Worm (Caenorhabditis elegans): ENCODE measurements around the gene Y32F6A.4.
A peak's percentile ranks its signal among the peaks of the same experiment; 100 is the strongest.

- no peak for TF ChIP-seq lin-39 (tag; optimal IDR thresholded peaks at IDR 0.05)
- TF ChIP-seq nhr-25 (tag; optimal IDR thresholded peaks at IDR 0.05), result peak; percentile 76
- TF ChIP-seq fos-1 (tag; optimal IDR thresholded peaks at IDR 0.05), result no peak
- TF ChIP-seq egl-27 (tag; optimal IDR thresholded peaks at IDR 0.05), result no peak
- peak; percentile 25 for TF ChIP-seq blmp-1 (tag; optimal IDR thresholded peaks at IDR 0.05; ENCODE audit: insufficient read depth)
- no peak for TF ChIP-seq nhr-10 (tag; optimal IDR thresholded peaks at IDR 0.05)
- TF ChIP-seq ceh-82 (tag; optimal IDR thresholded peaks at IDR 0.05), result no peak
- no peak for TF ChIP-seq C34F6.9 (tag; optimal IDR thresholded peaks at IDR 0.05)
- TF ChIP-seq nhr-23 (tag; optimal IDR thresholded peaks at IDR 0.05), result no peak
- no peak for TF ChIP-seq lsy-2 (tag; optimal IDR thresholded peaks at IDR 0.05)
- TF ChIP-seq ztf-11 (tag; optimal IDR thresholded peaks at IDR 0.05), result no peak
These were observed 10.4 kb downstream of the Y32F6A.4 start for ce11 chrV:10423511-10423910.
